Worm (Caenorhabditis elegans) whole organism, young adult: ENCODE measurements around the gene nhr-11.

ENCODE experiments used
- F10E7.11 ChIP-seq: sonication (generic microtip); optimal IDR thresholded peaks from 2 replicates; lab custom pipeline; 2017; ENCODE audit warnings: mild to moderate bottlenecking, missing genetic modification characterization, moderate library complexity, missing compliant biosample characterization
- F22D6.2 ChIP-seq: sonication (generic microtip); optimal IDR thresholded peaks from 2 replicates; lab custom pipeline; 2016; ENCODE audit warnings: mild to moderate bottlenecking, missing genetic modification characterization, missing compliant biosample characterization
- F39B2.1 ChIP-seq: fragments of 200-800 bp; sonication (Bioruptor generic); IDR thresholded peaks from 2 replicates; pipeline ENCODE4 v1.3.6; 2022; ENCODE audit warnings: missing genetic modification reagents, missing genetic modification characterization, missing compliant biosample characterization
- F49E8.2 ChIP-seq: sonication (generic microtip); optimal IDR thresholded peaks from 3 replicates; lab custom pipeline; 2017; ENCODE audit warnings: missing genetic modification characterization, mild to moderate bottlenecking, missing compliant biosample characterization, antibody characterized with exemption, moderate library complexity; ENCODE audit not compliant: insufficient read depth
- F57C9.4 ChIP-seq: sonication (generic microtip); optimal IDR thresholded peaks from 2 replicates; lab custom pipeline; 2017; ENCODE audit warnings: mild to moderate bottlenecking, missing genetic modification characterization, missing compliant biosample characterization
- K11D2.4 ChIP-seq: fragments of 200-800 bp; sonication (Bioruptor generic); IDR thresholded peaks from 2 replicates; pipeline ENCODE4 v1.3.6; 2022; ENCODE audit warnings: missing genetic modification reagents, missing genetic modification characterization, missing compliant biosample characterization
- K12H6.12 ChIP-seq: fragments of 200-800 bp; sonication (Bioruptor generic); optimal IDR thresholded peaks from 2 replicates; lab custom pipeline; 2018; ENCODE audit warnings: mild to moderate bottlenecking, missing genetic modification characterization, missing compliant biosample characterization
- Y53G8AR.9 ChIP-seq: fragments of 200-800 bp; sonication (Bioruptor generic); conservative IDR thresholded peaks from 2 replicates; pipeline ENCODE4 v1.3.6; 2022; ENCODE audit warnings: missing genetic modification reagents, missing genetic modification characterization, missing compliant biosample characterization
- Y67H2A.10 ChIP-seq: fragments of 200-800 bp; sonication (Bioruptor generic); conservative IDR thresholded peaks from 2 replicates; pipeline ENCODE4 v1.3.6; 2022; ENCODE audit warnings: missing genetic modification reagents, missing genetic modification characterization, missing compliant biosample characterization
- ZK185.1 ChIP-seq: sonication (generic microtip); optimal IDR thresholded peaks from 2 replicates; lab custom pipeline; 2016; ENCODE audit warnings: mild to moderate bottlenecking, missing genetic modification characterization, missing compliant biosample characterization; ENCODE audit not compliant: poor library complexity, severe bottlenecking
- attf-5 ChIP-seq: fragments of 200-800 bp; sonication (Bioruptor generic); optimal IDR thresholded peaks from 2 replicates; lab custom pipeline; 2018; ENCODE audit warnings: mild to moderate bottlenecking, missing genetic modification characterization, missing compliant biosample characterization
- attf-6 ChIP-seq: fragments of 200-800 bp; sonication (Bioruptor generic); IDR thresholded peaks from 2 replicates; pipeline ENCODE4 v1.3.6; 2022; ENCODE audit warnings: missing genetic modification reagents, missing genetic modification characterization, missing compliant biosample characterization
- bed-1 ChIP-seq: fragments of 200-800 bp; sonication (Bioruptor generic); IDR thresholded peaks from 2 replicates; pipeline ENCODE4 v1.3.6; 2022; ENCODE audit warnings: missing genetic modification reagents, missing genetic modification characterization, missing compliant biosample characterization
- bed-2 ChIP-seq: fragments of 200-800 bp; sonication (Bioruptor generic); IDR thresholded peaks from 2 replicates; pipeline ENCODE4 v1.3.6; 2022; ENCODE audit warnings: missing genetic modification reagents, missing genetic modification characterization, missing compliant biosample characterization
- cebp-2 ChIP-seq: fragments of 200-800 bp; sonication (Bioruptor generic); IDR thresholded peaks from 2 replicates; pipeline ENCODE4 v1.3.6; 2022; ENCODE audit warnings: missing genetic modification characterization, missing compliant biosample characterization
- ceh-100 ChIP-seq: fragments of 200-800 bp; sonication (Bioruptor generic); IDR thresholded peaks from 2 replicates; pipeline ENCODE4 v1.3.6; 2022; ENCODE audit warnings: missing genetic modification reagents, missing genetic modification characterization, missing compliant biosample characterization
- ceh-40 ChIP-seq: fragments of 200-800 bp; sonication (Bioruptor generic); IDR thresholded peaks from 2 replicates; pipeline ENCODE4 v1.3.6; 2022; ENCODE audit warnings: missing genetic modification characterization, missing compliant biosample characterization
- ceh-58 ChIP-seq: fragments of 200-800 bp; sonication (Bioruptor generic); IDR thresholded peaks from 2 replicates; pipeline ENCODE4 v1.3.6; 2022; ENCODE audit warnings: missing genetic modification characterization, missing compliant biosample characterization
- ceh-91 ChIP-seq: fragments of 200-800 bp; sonication (Bioruptor generic); IDR thresholded peaks from 2 replicates; pipeline ENCODE4 v1.3.6; 2022; ENCODE audit warnings: missing genetic modification reagents, missing genetic modification characterization, missing compliant biosample characterization
- chd-7 ChIP-seq: sonication (generic microtip); optimal IDR thresholded peaks from 2 replicates; lab custom pipeline; 2016; ENCODE audit warnings: mild to moderate bottlenecking, missing genetic modification characterization, moderate library complexity, missing compliant biosample characterization
- die-1 ChIP-seq: sonication (generic microtip); optimal IDR thresholded peaks from 2 replicates; lab custom pipeline; 2016; ENCODE audit warnings: missing genotype, mild to moderate bottlenecking, missing genetic modification characterization, missing compliant biosample characterization
- dox-1 ChIP-seq: fragments of 200-800 bp; sonication (Bioruptor generic); IDR thresholded peaks from 2 replicates; pipeline ENCODE4 v1.3.6; 2022; ENCODE audit warnings: missing genetic modification reagents, missing genetic modification characterization, missing compliant biosample characterization
- efl-1 ChIP-seq: fragments of 150-350 bp; optimal IDR thresholded peaks from 2 replicates; lab custom pipeline; 2014; ENCODE audit warnings: missing biosample characterization, missing genetic modification reagents, missing genetic modification characterization
- egl-18 ChIP-seq: fragments of 200-800 bp; sonication (Bioruptor generic); IDR thresholded peaks from 2 replicates; pipeline ENCODE4 v1.3.6; 2022; ENCODE audit warnings: missing genetic modification reagents, missing genetic modification characterization, missing compliant biosample characterization
- hlh-12 ChIP-seq: sonication (generic microtip); optimal IDR thresholded peaks from 2 replicates; lab custom pipeline; 2016; ENCODE audit warnings: missing genetic modification characterization, missing compliant biosample characterization
- hlh-26 ChIP-seq: fragments of 200-800 bp; sonication (Bioruptor generic); conservative IDR thresholded peaks from 2 replicates; pipeline ENCODE4 v1.3.6; 2022; ENCODE audit warnings: missing genetic modification reagents, missing genetic modification characterization, missing compliant biosample characterization
- hmg-1.2 ChIP-seq: fragments of 200-800 bp; sonication (Bioruptor generic); IDR thresholded peaks from 2 replicates; pipeline ENCODE4 v1.3.6; 2022; ENCODE audit warnings: missing genetic modification reagents, missing genetic modification characterization, missing compliant biosample characterization
- hrde-1 ChIP-seq: sonication (generic microtip); optimal IDR thresholded peaks from 2 replicates; lab custom pipeline; 2016; ENCODE audit warnings: missing genetic modification characterization, mild to moderate bottlenecking, missing compliant biosample characterization, moderate library complexity, missing genotype, missing genetic modification reagents, borderline replicate concordance
- lin-26 ChIP-seq: fragments of 200-800 bp; sonication (Bioruptor generic); IDR thresholded peaks from 2 replicates; pipeline ENCODE4 v1.3.6; 2022; ENCODE audit warnings: missing genetic modification reagents, missing genetic modification characterization, missing compliant biosample characterization
- lir-1 ChIP-seq: fragments of 200-800 bp; sonication (Bioruptor generic); conservative IDR thresholded peaks from 2 replicates; pipeline ENCODE4 v1.3.6; 2022; ENCODE audit warnings: missing genetic modification reagents, missing genetic modification characterization, missing compliant biosample characterization
- madf-6 ChIP-seq: fragments of 200-800 bp; sonication (Bioruptor generic); IDR thresholded peaks from 2 replicates; pipeline ENCODE4 v1.3.6; 2022; ENCODE audit warnings: missing genetic modification reagents, missing genetic modification characterization, missing compliant biosample characterization
- mcd-1 ChIP-seq: fragments of 200-800 bp; sonication (Bioruptor generic); IDR thresholded peaks from 2 replicates; pipeline ENCODE4 v1.3.6; 2022; ENCODE audit warnings: missing genetic modification reagents, missing genetic modification characterization, missing compliant biosample characterization
- nfyb-1 ChIP-seq: fragments of 200-800 bp; sonication (Bioruptor generic); IDR thresholded peaks from 2 replicates; pipeline ENCODE4 v1.3.6; 2022; ENCODE audit warnings: missing genetic modification reagents, missing genetic modification characterization, missing compliant biosample characterization
- nhr-80 ChIP-seq: sonication (generic microtip); optimal IDR thresholded peaks from 2 replicates; lab custom pipeline; 2016; ENCODE audit warnings: missing genetic modification characterization, missing compliant biosample characterization
- nhr-90 ChIP-seq: sonication (generic microtip); optimal IDR thresholded peaks from 2 replicates; lab custom pipeline; 2016; ENCODE audit warnings: missing genotype, mild to moderate bottlenecking, missing genetic modification characterization, missing compliant biosample characterization
- sea-2 ChIP-seq: fragments of 200-800 bp; sonication (Bioruptor generic); IDR thresholded peaks from 2 replicates; pipeline ENCODE4 v1.3.6; 2022; ENCODE audit warnings: missing genetic modification characterization, missing compliant biosample characterization
- snpc-4 ChIP-seq, 5 experiments: fragments of 150-350 bp in 1 of 5; sonication (generic microtip) in 4 of 5; optimal IDR thresholded peaks; 2 replicates each; lab custom pipeline; 2014 to 2018; ENCODE audit warnings: missing genetic modification characterization in 5 of 5, missing biosample characterization in 3 of 5, antibody characterized with exemption in 2 of 5, mild to moderate bottlenecking in 2 of 5, missing compliant biosample characterization in 2 of 5, missing genotype in 2 of 5, moderate library complexity in 2 of 5, missing genetic modification reagents in 1 of 5
- tbx-9 ChIP-seq: sonication (generic microtip); optimal IDR thresholded peaks from 2 replicates; lab custom pipeline; 2016; ENCODE audit warnings: borderline replicate concordance, missing genetic modification characterization, inconsistent platforms, missing compliant biosample characterization
- tlf-1 ChIP-seq: fragments of 200-800 bp; sonication (Bioruptor generic); optimal IDR thresholded peaks from 2 replicates; lab custom pipeline; 2018; ENCODE audit warnings: mild to moderate bottlenecking, missing genetic modification characterization, missing compliant biosample characterization
- zim-3 ChIP-seq: sonication (generic microtip); optimal IDR thresholded peaks from 2 replicates; lab custom pipeline; 2017; ENCODE audit warnings: mild to moderate bottlenecking, missing genetic modification characterization, moderate library complexity, missing compliant biosample characterization
- ztf-18 ChIP-seq: sonication (generic microtip); optimal IDR thresholded peaks from 2 replicates; lab custom pipeline; 2016; ENCODE audit warnings: missing genotype, mild to moderate bottlenecking, missing genetic modification characterization, missing compliant biosample characterization
- ztf-25 ChIP-seq: fragments of 200-800 bp; sonication (Bioruptor generic); IDR thresholded peaks from 2 replicates; pipeline ENCODE4 v1.3.6; 2022; ENCODE audit warnings: missing genetic modification reagents, missing genetic modification characterization, missing compliant biosample characterization
- ztf-26 ChIP-seq: sonication (generic microtip); optimal IDR thresholded peaks from 2 replicates; lab custom pipeline; 2017; ENCODE audit warnings: missing genetic modification characterization, missing compliant biosample characterization
- ztf-28 ChIP-seq: fragments of 200-800 bp; sonication (Bioruptor generic); IDR thresholded peaks from 2 replicates; pipeline ENCODE4 v1.3.6; 2022; ENCODE audit warnings: missing genetic modification reagents, missing genetic modification characterization, missing compliant biosample characterization

Gene nhr-11

DNA sequence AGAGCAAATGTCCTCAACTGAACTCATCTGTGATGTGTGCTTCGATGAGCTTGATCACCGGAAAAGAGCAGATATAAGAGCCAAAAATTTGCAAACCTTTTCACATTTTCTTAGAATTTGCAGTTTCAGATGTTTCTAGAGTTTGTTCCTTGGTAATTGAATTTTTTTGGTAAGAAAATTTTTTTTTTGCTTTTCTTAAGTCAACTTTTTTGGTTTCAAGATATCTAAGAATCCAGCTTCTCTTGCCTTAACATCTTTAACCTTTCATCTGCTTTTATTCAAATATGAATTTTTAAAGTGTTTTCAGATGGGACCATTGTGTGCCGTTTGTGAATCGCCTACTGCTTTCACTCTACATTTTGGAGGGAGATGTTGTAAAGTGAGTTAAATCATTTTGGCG lies at the start of gene nhr-11:
TSS of gene nhr-11 (plus strand) at position 301 of the 400 bp plus-strand sequence.
- no peak for TF ChIP-seq K12H6.12 (tag; lab: Kevin White, UChicago)
- no peak for TF ChIP-seq mcd-1
- TF ChIP-seq lir-1, result no peak
- TF ChIP-seq F39B2.1 (GFP tag; lab: Robert Waterston, UW), result no peak
- no peak for TF ChIP-seq snpc-4 (GFP tag; optimal IDR thresholded peaks at IDR 0.05; lab: Kevin White, UChicago)
- no peak for TF ChIP-seq snpc-4 (tag; optimal IDR thresholded peaks at IDR 0.05; lab: Kevin White, UChicago)
- TF ChIP-seq nfyb-1 (GFP tag; lab: Robert Waterston, UW), result no peak
- no peak for TF ChIP-seq lin-26 (GFP tag; lab: Robert Waterston, UW)
- no peak for TF ChIP-seq F57C9.4
- no peak for TF ChIP-seq ZK185.1 (tag; lab: Kevin White, UChicago)
- TF ChIP-seq hlh-26 (GFP tag; lab: Robert Waterston, UW), result no peak
- TF ChIP-seq ceh-40 (GFP tag; lab: Robert Waterston, UW), result no peak

- no peak for TF ChIP-seq Y53G8AR.9
- no peak for TF ChIP-seq Y67H2A.10 (GFP tag; lab: Robert Waterston, UW)
- TF ChIP-seq nhr-90 (tag; lab: Kevin White, UChicago), result no peak
- no peak for TF ChIP-seq ZK185.1 (tag; lab: Kevin White, UChicago)
- TF ChIP-seq zim-3 (tag; lab: Kevin White, UChicago), result no peak
- no peak for TF ChIP-seq ztf-25
- no peak for TF ChIP-seq ztf-18 (tag; lab: Kevin White, UChicago)
- no peak for TF ChIP-seq madf-6 (GFP tag; lab: Robert Waterston, UW)
- no peak for TF ChIP-seq K12H6.12 (tag; lab: Kevin White, UChicago)
- TF ChIP-seq tlf-1, result no peak
- TF ChIP-seq ceh-91 (GFP tag; lab: Robert Waterston, UW), result no peak
- TF ChIP-seq ztf-26 (tag; lab: Kevin White, UChicago), result no peak
- TF ChIP-seq cebp-2, result no peak
- no peak for TF ChIP-seq ceh-100 (GFP tag; lab: Robert Waterston, UW)
- no peak for TF ChIP-seq attf-5
- TF ChIP-seq tbx-9, result no peak
- TF ChIP-seq F39B2.1 (GFP tag; lab: Robert Waterston, UW), result no peak
- TF ChIP-seq, all 124 proteins: peak for 0
Measured at ce11 chrIV:9020840-9021239, 49.0 kb upstream of the nhr-11 start, which contains the start of gene C53D6.4. Gene C53D6.4, minus strand, starts transcription at chrIV:9020940.

DNA sequence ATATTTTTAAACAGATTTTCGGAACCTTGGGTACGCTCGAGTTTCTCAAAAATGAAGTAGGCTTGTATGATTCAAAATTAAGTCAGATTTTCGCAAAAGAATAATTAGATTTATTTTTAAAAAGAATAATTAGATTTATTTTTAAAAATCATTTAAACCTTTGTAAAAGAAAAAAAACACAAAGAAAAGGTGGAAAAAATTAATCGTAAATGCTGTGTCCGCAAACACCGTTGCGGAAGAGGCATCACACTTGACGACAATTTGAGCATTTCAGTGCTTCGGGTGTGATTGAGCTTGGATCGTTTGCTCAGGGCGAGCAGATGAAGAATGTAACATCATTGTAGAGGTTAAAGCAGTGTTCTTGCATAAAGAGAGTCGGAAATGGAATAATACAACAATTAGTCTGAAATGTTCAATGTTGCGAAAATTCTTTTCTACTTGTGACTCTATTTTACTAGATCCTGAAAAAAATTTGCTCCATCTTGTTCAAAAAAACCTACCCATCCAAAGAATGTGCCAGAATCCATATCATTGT lies 48.5 kb upstream of the nhr-11 start:
- no peak for TF ChIP-seq K11D2.4
- TF ChIP-seq F10E7.11 (tag; lab: Kevin White, UChicago), result no peak
- no peak for TF ChIP-seq egl-18 (GFP tag; lab: Robert Waterston, UW)
- TF ChIP-seq F49E8.2 (tag; lab: Kevin White, UChicago), result no peak
- TF ChIP-seq madf-6 (GFP tag; lab: Robert Waterston, UW), result no peak
- TF ChIP-seq F22D6.2 (tag; lab: Kevin White, UChicago), result no peak
- TF ChIP-seq ceh-58, result no peak
- no peak for TF ChIP-seq bed-2
- no peak for TF ChIP-seq hrde-1 (tag; lab: Kevin White, UChicago)
- TF ChIP-seq sea-2 (GFP tag; lab: Robert Waterston, UW), result no peak

- TF ChIP-seq hlh-12 (tag; lab: Kevin White, UChicago) (no peak), efl-1 (GFP tag; lab: Kevin White, UChicago) (no peak), F22D6.2 (tag; lab: Kevin White, UChicago) (no peak), bed-1 (GFP tag; lab: Robert Waterston, UW) (no peak), attf-6 (GFP tag; lab: Robert Waterston, UW) (no peak), ztf-28 (GFP tag; lab: Robert Waterston, UW) (no peak), ceh-40 (GFP tag; lab: Robert Waterston, UW) (no peak), chd-7 (no peak), hmg-1.2 (GFP tag; lab: Robert Waterston, UW) (no peak), die-1 (tag; lab: Kevin White, UChicago) (no peak), Y53G8AR.9 (no peak), nhr-80 (tag; lab: Kevin White, UChicago) (no peak), madf-6 (GFP tag; lab: Robert Waterston, UW) (no peak), tbx-9 (no peak), dox-1 (GFP tag; lab: Robert Waterston, UW) (no peak)
Measured at ce11 chrIV:9032550-9032949, 37.3 kb upstream of the nhr-11 start, which contains the start of gene C53D6.6. Gene C53D6.6, minus strand, starts transcription at chrIV:9032667.
